Fruit fly (Drosophila melanogaster) whole organism, embryonic: ENCODE data around the gene CG17230.

Experiments
- C15 ChIP-seq: fragments of 200-800 bp; sonication (Bioruptor generic); IDR thresholded peaks from 3 replicates; pipeline ENCODE4 v1.3.6; 2022; ENCODE audit warnings: missing biosample characterization, missing genetic modification characterization
- CG10431 ChIP-seq: fragments of 200-800 bp; sonication (Bioruptor generic); optimal IDR thresholded peaks from 3 replicates; lab custom pipeline; 2018; ENCODE audit warnings: missing biosample characterization, mild to moderate bottlenecking, missing genetic modification characterization
- CG10654 ChIP-seq: fragments of 200-800 bp; sonication (Bioruptor generic); optimal IDR thresholded peaks from 2 replicates; lab custom pipeline; 2016; ENCODE audit warnings: missing biosample characterization, missing genetic modification characterization
- CG11085 ChIP-seq: fragments of 200-800 bp; sonication (Bioruptor generic); IDR thresholded peaks from 2 replicates; pipeline ENCODE4 v1.3.6; 2022; ENCODE audit warnings: missing biosample characterization, missing genetic modification characterization
- CG12219 ChIP-seq: fragments of 200-800 bp; sonication (Bioruptor generic); optimal IDR thresholded peaks from 3 replicates; lab custom pipeline; 2018; ENCODE audit warnings: missing biosample characterization, mild to moderate bottlenecking, missing genetic modification characterization
- CG1233 ChIP-seq: fragments of 200-800 bp; sonication (Bioruptor generic); optimal IDR thresholded peaks from 4 replicates; lab custom pipeline; 2018; ENCODE audit warnings: missing biosample characterization, mild to moderate bottlenecking, missing genetic modification characterization
- CG16779 ChIP-seq: fragments of 200-800 bp; sonication (Bioruptor generic); IDR thresholded peaks from 2 replicates; pipeline ENCODE4 v1.3.6; 2022; ENCODE audit warnings: missing biosample characterization, missing genetic modification characterization
- CG17361 ChIP-seq: fragments of 200-800 bp; sonication (Bioruptor generic); IDR thresholded peaks from 3 replicates; pipeline ENCODE4 v1.3.6; 2022; ENCODE audit warnings: missing biosample characterization, missing genetic modification characterization
- CG32772 ChIP-seq: fragments of 200-800 bp; sonication (Bioruptor generic); IDR thresholded peaks from 2 replicates; pipeline ENCODE4 v1.3.6; 2022; ENCODE audit warnings: missing biosample characterization, missing genetic modification characterization
- CG42726 ChIP-seq: fragments of 200-800 bp; sonication (Bioruptor generic); IDR thresholded peaks from 2 replicates; pipeline ENCODE4 v1.3.6; 2022; ENCODE audit warnings: missing biosample characterization, missing genetic modification characterization; ENCODE audit not compliant: partially characterized antibody
- CG4404 ChIP-seq: fragments of 200-800 bp; sonication (Bioruptor generic); IDR thresholded peaks from 2 replicates; pipeline ENCODE4 v1.3.6; 2022; ENCODE audit warnings: missing biosample characterization, missing genetic modification characterization
- CG6175 ChIP-seq: fragments of 200-800 bp; sonication (Bioruptor generic); IDR thresholded peaks from 3 replicates; pipeline ENCODE4 v1.3.6; 2022; ENCODE audit warnings: missing biosample characterization, missing genetic modification characterization
- CG6689 ChIP-seq: fragments of 200-800 bp; sonication (Bioruptor generic); IDR thresholded peaks from 2 replicates; pipeline ENCODE4 v1.3.6; 2022; ENCODE audit warnings: missing biosample characterization, missing genetic modification characterization
- CG6854 ChIP-seq: fragments of 200-800 bp; sonication (Bioruptor generic); optimal IDR thresholded peaks from 3 replicates; lab custom pipeline; 2017; ENCODE audit warnings: missing biosample characterization, mild to moderate bottlenecking, missing genetic modification characterization
- CG7271 ChIP-seq: fragments of 200-800 bp; sonication (Bioruptor generic); optimal IDR thresholded peaks from 2 replicates; lab custom pipeline; 2018; ENCODE audit warnings: missing biosample characterization, mild to moderate bottlenecking, missing genetic modification characterization, moderate library complexity
- CG7556 ChIP-seq: fragments of 200-800 bp; sonication (Bioruptor generic); optimal IDR thresholded peaks from 2 replicates; lab custom pipeline; 2017; ENCODE audit warnings: missing biosample characterization, mild to moderate bottlenecking, missing genetic modification characterization
- CG7987 ChIP-seq: fragments of 200-800 bp; sonication (Bioruptor generic); optimal IDR thresholded peaks from 2 replicates; lab custom pipeline; 2018; ENCODE audit warnings: missing biosample characterization, mild to moderate bottlenecking, missing genetic modification characterization, moderate library complexity
- CG8281 ChIP-seq: fragments of 200-800 bp; sonication (Bioruptor generic); optimal IDR thresholded peaks from 2 replicates; lab custom pipeline; 2018; ENCODE audit warnings: missing biosample characterization, mild to moderate bottlenecking, missing genetic modification characterization, moderate library complexity
- CHES-1-like ChIP-seq: fragments of 200-800 bp; sonication (Bioruptor generic); optimal IDR thresholded peaks from 2 replicates; lab custom pipeline; 2016; ENCODE audit warnings: missing biosample characterization, missing genetic modification characterization
- D19B ChIP-seq: fragments of 200-800 bp; sonication (Bioruptor generic); optimal IDR thresholded peaks from 2 replicates; lab custom pipeline; 2017; ENCODE audit warnings: missing biosample characterization, mild to moderate bottlenecking, missing genetic modification characterization
- Dad ChIP-seq: fragments of 200-800 bp; sonication (Bioruptor generic); optimal IDR thresholded peaks from 3 replicates; lab custom pipeline; 2016; ENCODE audit warnings: missing biosample characterization, missing genetic modification characterization
- Dfd ChIP-seq, 2 experiments: fragments of >200 bp; optimal IDR thresholded peaks; 2 replicates each; lab custom pipeline; 2017; ENCODE audit warnings: missing biosample characterization in 2 of 2, missing genetic modification characterization in 2 of 2
- Dp ChIP-seq: fragments of 200-800 bp; sonication (Bioruptor generic); optimal IDR thresholded peaks from 2 replicates; lab custom pipeline; 2018; ENCODE audit warnings: missing biosample characterization, mild to moderate bottlenecking, missing genetic modification characterization, moderate library complexity
- Dref ChIP-seq: fragments of 200-800 bp; sonication (Bioruptor generic); IDR thresholded peaks from 2 replicates; pipeline ENCODE4 v1.3.6; 2022; ENCODE audit warnings: missing biosample characterization, missing genetic modification characterization
- GATAe ChIP-seq: fragments of 200-800 bp; sonication (Bioruptor generic); conservative IDR thresholded peaks from 2 replicates; pipeline ENCODE4 v1.3.6; 2022; ENCODE audit warnings: missing biosample characterization, missing genetic modification characterization
- Gug ChIP-seq: fragments of 200-800 bp; sonication (Bioruptor generic); IDR thresholded peaks from 4 replicates; pipeline ENCODE4 v1.3.6; 2022; ENCODE audit warnings: missing biosample characterization, missing genetic modification characterization
- MESR4 ChIP-seq: fragments of 200-800 bp; sonication (Bioruptor generic); optimal IDR thresholded peaks from 2 replicates; lab custom pipeline; 2018; ENCODE audit warnings: missing biosample characterization, mild to moderate bottlenecking, missing genetic modification characterization, moderate library complexity
- Meics ChIP-seq: fragments of 200-800 bp; sonication (Bioruptor generic); optimal IDR thresholded peaks from 2 replicates; lab custom pipeline; 2017; ENCODE audit warnings: missing biosample characterization, mild to moderate bottlenecking, missing genetic modification characterization
- Six4 ChIP-seq: fragments of 200-800 bp; sonication (Bioruptor generic); optimal IDR thresholded peaks from 2 replicates; lab custom pipeline; 2016; ENCODE audit warnings: missing biosample characterization, missing genetic modification characterization
- TFAM ChIP-seq: fragments of 200-800 bp; sonication (Bioruptor generic); optimal IDR thresholded peaks from 2 replicates; lab custom pipeline; 2017; ENCODE audit warnings: missing biosample characterization, missing genetic modification characterization, inconsistent platforms
- caup ChIP-seq: fragments of 200-800 bp; sonication (Bioruptor generic); optimal IDR thresholded peaks from 3 replicates; lab custom pipeline; 2017; ENCODE audit warnings: missing biosample characterization, mild to moderate bottlenecking, missing genetic modification characterization, moderate library complexity; ENCODE audit not compliant: severe bottlenecking
- gce ChIP-seq: fragments of 200-800 bp; sonication (Bioruptor generic); IDR thresholded peaks from 3 replicates; pipeline ENCODE4 v1.3.6; 2022; ENCODE audit warnings: missing biosample characterization, missing genetic modification characterization
- gfzf ChIP-seq: fragments of 200-800 bp; sonication (Bioruptor generic); optimal IDR thresholded peaks from 2 replicates; lab custom pipeline; 2016; ENCODE audit warnings: missing biosample characterization, mild to moderate bottlenecking, missing genetic modification characterization, moderate library complexity
- gsb-n ChIP-seq: fragments of 200-800 bp; sonication (Bioruptor generic); optimal IDR thresholded peaks from 3 replicates; lab custom pipeline; 2018; ENCODE audit warnings: missing biosample characterization, mild to moderate bottlenecking, missing genetic modification characterization
- hb ChIP-seq: fragments of 200-800 bp; sonication (Bioruptor generic); IDR thresholded peaks from 3 replicates; pipeline ENCODE4 v1.3.6; 2022; ENCODE audit warnings: missing biosample characterization, missing genetic modification characterization; ENCODE audit not compliant: partially characterized antibody
- hkb ChIP-seq, 2 experiments: fragments of 200-800 bp in 1 of 2; fragments of >200 bp in 1 of 2; sonication (Bioruptor generic) in 1 of 2; IDR thresholded peaks in 1 of 2; optimal IDR thresholded peaks in 1 of 2; 2 replicates each; pipeline versions ENCODE4 v1.3.6 to Lab custom; 2017 to 2022; ENCODE audit warnings: missing biosample characterization in 1 of 2, missing genetic modification characterization in 1 of 2
- knrl ChIP-seq: fragments of 200-800 bp; sonication (Bioruptor generic); IDR thresholded peaks from 3 replicates; pipeline ENCODE4 v1.3.6; 2022; ENCODE audit warnings: missing biosample characterization, missing genetic modification characterization; ENCODE audit not compliant: partially characterized antibody
- lola ChIP-seq, 3 experiments: fragments of >200 bp in 2 of 3; fragments of 200-800 bp in 1 of 3; sonication (Bioruptor generic) in 1 of 3; optimal IDR thresholded peaks; 2 replicates each; lab custom pipeline; 2017 to 2019; ENCODE audit warnings: missing biosample characterization in 3 of 3, missing genetic modification characterization in 3 of 3, mild to moderate bottlenecking in 1 of 3, moderate library complexity in 1 of 3
- nmo ChIP-seq: fragments of 200-800 bp; sonication (Bioruptor generic); optimal IDR thresholded peaks from 2 replicates; lab custom pipeline; 2018; ENCODE audit warnings: missing biosample characterization, mild to moderate bottlenecking, missing genetic modification characterization, moderate library complexity
- pros ChIP-seq: fragments of 200-800 bp; sonication (Bioruptor generic); optimal IDR thresholded peaks from 3 replicates; lab custom pipeline; 2019; ENCODE audit warnings: missing biosample characterization, mild to moderate bottlenecking, missing genetic modification characterization, moderate library complexity
- pzg ChIP-seq: fragments of 200-800 bp; sonication (Bioruptor generic); optimal IDR thresholded peaks from 3 replicates; lab custom pipeline; 2018; ENCODE audit warnings: missing biosample characterization, mild to moderate bottlenecking, missing genetic modification characterization, moderate library complexity
- so ChIP-seq: fragments of 200-800 bp; sonication (Bioruptor generic); IDR thresholded peaks from 3 replicates; pipeline ENCODE4 v1.3.6; 2022; ENCODE audit warnings: missing biosample characterization, missing genetic modification characterization
- ssp ChIP-seq: fragments of 200-800 bp; sonication (Bioruptor generic); IDR thresholded peaks from 2 replicates; pipeline ENCODE4 v1.3.6; 2022; ENCODE audit warnings: missing biosample characterization, missing genetic modification characterization
- tgo ChIP-seq: fragments of 200-800 bp; sonication (Bioruptor generic); IDR thresholded peaks from 3 replicates; pipeline ENCODE4 v1.3.6; 2022; ENCODE audit warnings: missing biosample characterization, missing genetic modification characterization
- trem ChIP-seq: fragments of 200-800 bp; optimal IDR thresholded peaks from 3 replicates; lab custom pipeline; 2019; ENCODE audit warnings: missing biosample characterization, mild to moderate bottlenecking, missing genetic modification characterization, moderate library complexity
- ttk ChIP-seq: fragments of 200-800 bp; sonication (Bioruptor generic); IDR thresholded peaks from 2 replicates; pipeline ENCODE4 v2.1.2; 2022; ENCODE audit warnings: missing biosample characterization, missing genetic modification characterization
- tup ChIP-seq: fragments of 200-800 bp; sonication (Bioruptor generic); optimal IDR thresholded peaks from 2 replicates; lab custom pipeline; 2016; ENCODE audit warnings: missing biosample characterization, mild to moderate bottlenecking, missing genetic modification characterization, moderate library complexity
- wor ChIP-seq: fragments of 200-800 bp; sonication (Bioruptor generic); IDR thresholded peaks from 2 replicates; pipeline ENCODE4 v1.3.6; 2022; ENCODE audit warnings: missing biosample characterization, missing genetic modification characterization
- zen2 ChIP-seq: fragments of 200-800 bp; sonication (Bioruptor generic); IDR thresholded peaks from 3 replicates; pipeline ENCODE4 v1.3.6; 2022; ENCODE audit warnings: missing biosample characterization, missing genetic modification characterization; ENCODE audit not compliant: partially characterized antibody

CG17230 gene

dm6 chr3R:11409667-11410137 is 27.9 kb upstream of the CG17230 start, which contains the start of the genes mgr and Irbp (continued):
- TF ChIP-seq CG17361 (GFP tag; lab: Robert Waterston, UW) (peak; percentile 96), Six4 (GFP tag; lab: Kevin White, UChicago) (peak; percentile 87), CG8281 (peak; percentile 58), CG6175 (GFP tag; lab: Robert Waterston, UW) (peak; percentile 85), knrl (GFP tag; lab: Robert Waterston, UW) (peak; percentile 91), pzg (GFP tag; lab: Kevin White, UChicago) (peak; percentile 40), Dfd (GFP tag; optimal IDR thresholded peaks at IDR 0.05; lab: Kevin White, UChicago) (no peak), zen2 (peak; percentile 77; the same call in 2 of the 3 replicates), CG10431 (GFP tag; lab: Kevin White, UChicago) (peak; percentile 73), hb (GFP tag; lab: Robert Waterston, UW) (peak; percentile 73; the same call in 2 of the 3 replicates), MESR4 (GFP tag; lab: Kevin White, UChicago) (peak; percentile 73), CG6854 (GFP tag; lab: Kevin White, UChicago) (peak; percentile 74), ttk (GFP tag; lab: Robert Waterston, UW) (peak; percentile 93), pros (GFP tag; lab: Kevin White, UChicago) (peak; percentile 25), CG12219 (peak; percentile 72), tgo (peak; percentile 96), CG10654 (GFP tag; lab: Kevin White, UChicago) (peak; percentile 79), CG7987 (no peak), CG7556 (GFP tag; lab: Kevin White, UChicago) (peak; percentile 92), lola (GFP tag; optimal IDR thresholded peaks at IDR 0.05; lab: Kevin White, UChicago) (peak in 1 of 3 experiments; percentile 93), nmo (GFP tag; lab: Kevin White, UChicago) (peak; percentile 95), gce (GFP tag; lab: Robert Waterston, UW) (peak; percentile 88), CG16779 (peak; percentile 72; the same call in 1 of the 2 replicates), gsb-n (peak; percentile 93), Dref (GFP tag; lab: Robert Waterston, UW) (peak; percentile 77), CG1233 (GFP tag; lab: Kevin White, UChicago) (peak; percentile 91), wor (GFP tag; lab: Robert Waterston, UW) (peak; percentile 89), GATAe (GFP tag; lab: Robert Waterston, UW) (peak; percentile 86), Dad (GFP tag; lab: Kevin White, UChicago) (peak; percentile 59), Gug (peak; percentile 78), CG7271 (peak; percentile 95), C15 (GFP tag; lab: Robert Waterston, UW) (peak; percentile 90), CG6689 (peak; percentile 95), so (GFP tag; lab: Robert Waterston, UW) (peak; percentile 93), CHES-1-like (peak; percentile 46), trem (tag; lab: Kevin White, UChicago) (peak; percentile 95), CG4404 (GFP tag; lab: Robert Waterston, UW) (peak; percentile 92), gfzf (GFP tag; lab: Kevin White, UChicago) (no peak), TFAM (GFP tag; lab: Kevin White, UChicago) (peak; percentile 3), CG42726 (GFP tag; lab: Robert Waterston, UW) (no peak), hkb (optimal IDR thresholded peaks at IDR 0.05; lab: Kevin White, UChicago) (no peak), hkb (GFP tag; IDR thresholded peaks at IDR 0.05; lab: Robert Waterston, UW) (peak; percentile 93), ssp (GFP tag; lab: Robert Waterston, UW) (peak; percentile 89), D19B (peak; percentile 72), Dp (GFP tag; lab: Kevin White, UChicago) (peak; percentile 68), caup (GFP tag; lab: Kevin White, UChicago) (peak; percentile 94), CG11085 (peak; percentile 88), Meics (peak; percentile 91), CG32772 (GFP tag; lab: Robert Waterston, UW) (peak; percentile 94), tup (peak; percentile 70)
